Fruit fly (Drosophila melanogaster): ENCODE results near the gene eRF1.

The eRF1 gene

dm6 chr3L:20347762-20348580 is at the start of gene eRF1, which contains the start of gene Rbbp5 (continued):
- TF ChIP-seq vvl (GFP tag; IDR thresholded peaks at IDR 0.05) (peak; percentile 16; the same call in 1 of the 2 replicates), knrl (GFP tag; IDR thresholded peaks at IDR 0.05; ENCODE audit: partially characterized antibody) (peak; percentile 93), CG3726 (GFP tag; IDR thresholded peaks at IDR 0.05) (peak; percentile 59; the same call in 1 of the 3 replicates), CG18011 (GFP tag; optimal IDR thresholded peaks at IDR 0.05) (no peak), Stat92E (GFP tag; optimal IDR thresholded peaks at IDR 0.05) (no peak), CG1233 (GFP tag; optimal IDR thresholded peaks at IDR 0.05) (peak; percentile 61), ftz-f1 (GFP tag; optimal IDR thresholded peaks at IDR 0.05) (no peak), CG30020 (tag; optimal IDR thresholded peaks at IDR 0.05) (peak; percentile 74), lilli (GFP tag; optimal IDR thresholded peaks at IDR 0.05) (peak; percentile 84), esg (GFP tag; conservative IDR thresholded peaks at IDR 0.05) (peak; percentile 75; the same call in 1 of the 2 replicates), wor (GFP tag; IDR thresholded peaks at IDR 0.05) (peak; percentile 47), PHDP (tag; optimal IDR thresholded peaks at IDR 0.05) (peak; percentile 73), sna (GFP tag; IDR thresholded peaks at IDR 0.05; ENCODE audit: partially characterized antibody) (peak; percentile 81), Doc2 (GFP tag; IDR thresholded peaks at IDR 0.05) (no peak), gfzf (GFP tag; optimal IDR thresholded peaks at IDR 0.05) (no peak), al (GFP tag; IDR thresholded peaks at IDR 0.05) (peak; percentile 82), cwo (GFP tag; optimal IDR thresholded peaks at IDR 0.05) (peak; percentile 33), CG31365 (tag; optimal IDR thresholded peaks at IDR 0.05) (no peak), CG17829 (tag; optimal IDR thresholded peaks at IDR 0.05) (peak; percentile 79), CkIIα-i1 (GFP tag; IDR thresholded peaks at IDR 0.05) (no peak), CG8359 (GFP tag; optimal IDR thresholded peaks at IDR 0.05; ENCODE audit: borderline replicate concordance) (no peak), jumu (GFP tag; optimal IDR thresholded peaks at IDR 0.05) (peak; percentile 33), eve (GFP tag; optimal IDR thresholded peaks at IDR 0.05) (no peak), HmgZ (tag; optimal IDR thresholded peaks at IDR 0.05) (peak; percentile 55), so (GFP tag; IDR thresholded peaks at IDR 0.05) (no peak), CG7786 (GFP tag; optimal IDR thresholded peaks at IDR 0.05) (peak; percentile 56), Bgb (GFP tag; IDR thresholded peaks at IDR 0.05; ENCODE audit: partially characterized antibody) (peak; percentile 90), cas (GFP tag; IDR thresholded peaks at IDR 0.05) (peak; percentile 76), CG6683 (GFP tag; optimal IDR thresholded peaks at IDR 0.05) (no peak), cad (GFP tag; optimal IDR thresholded peaks at IDR 0.05) (no peak), CG16815 (GFP tag; optimal IDR thresholded peaks at IDR 0.05) (peak; percentile 58), Kr (GFP tag; optimal IDR thresholded peaks at IDR 0.05) (no peak), CrebB (tag; optimal IDR thresholded peaks at IDR 0.05) (no peak), Scr (GFP tag; IDR thresholded peaks at IDR 0.05; ENCODE audit: partially characterized antibody) (peak; percentile 94), CG10959 (GFP tag; IDR thresholded peaks at IDR 0.05) (no peak; the same call in 1 of the 2 replicates), CG14860 (GFP tag; IDR thresholded peaks at IDR 0.05; ENCODE audit: partially characterized antibody) (peak; percentile 86), lmd (GFP tag; IDR thresholded peaks at IDR 0.05) (peak; percentile 73; the same call in 1 of the 2 replicates), Aef1 (GFP tag; IDR thresholded peaks at IDR 0.05) (peak; percentile 88), tll (GFP tag; optimal IDR thresholded peaks at IDR 0.05) (no peak), hbn (GFP tag; IDR thresholded peaks at IDR 0.05; ENCODE audit: partially characterized antibody) (peak; percentile 79), Asciz (GFP tag; optimal IDR thresholded peaks at IDR 0.05) (no peak), CG11504 (tag; optimal IDR thresholded peaks at IDR 0.05) (no peak), CG2202 (tag; optimal IDR thresholded peaks at IDR 0.05) (no peak), sc (optimal IDR thresholded peaks at IDR 0.05) (no peak), sc (GFP tag; optimal IDR thresholded peaks at IDR 0.05) (peak; percentile 7), CG2889 (GFP tag; IDR thresholded peaks at IDR 0.05) (no peak), chm (GFP tag; IDR thresholded peaks at IDR 0.05) (peak; percentile 61), CG4424 (GFP tag; optimal IDR thresholded peaks at IDR 0.05) (peak; percentile 77)

All from whole organism, embryonic.